Worm (Caenorhabditis elegans): Measurements from ENCODE around the gene arp-11.

The arp-11 gene

ce11 chrIV:7946457-7946856, 44.4 kb upstream of the arp-11 start, which contains the start of gene czw-1:
czw-1 (minus strand) TSS chrIV:7946825.
- no peak for TF ChIP-seq hlh-30 (tag; optimal IDR thresholded peaks at IDR 0.05; ENCODE audit: insufficient read depth)
- TF ChIP-seq ttx-3 (tag; optimal IDR thresholded peaks at IDR 0.05): no peak
- TF ChIP-seq pqm-1 (tag; optimal IDR thresholded peaks at IDR 0.05): no peak
- TF ChIP-seq hlh-8 (tag; optimal IDR thresholded peaks at IDR 0.05): no peak
- no peak for TF ChIP-seq ceh-9 (tag; optimal IDR thresholded peaks at IDR 0.05)
- no peak for TF ChIP-seq K09A11.1 (tag; optimal IDR thresholded peaks at IDR 0.05; ENCODE audit: insufficient read depth)
- no peak for TF ChIP-seq lim-6 (tag; optimal IDR thresholded peaks at IDR 0.05)
- TF ChIP-seq eyg-1 (tag; optimal IDR thresholded peaks at IDR 0.05): no peak
- no peak for TF ChIP-seq fkh-6 (tag; optimal IDR thresholded peaks at IDR 0.05)
- no peak for TF ChIP-seq unc-3 (GFP tag; conservative IDR thresholded peaks at IDR 0.05)
- no peak for TF ChIP-seq unc-3 (tag; optimal IDR thresholded peaks at IDR 0.05)
- TF ChIP-seq unc-55 (GFP tag; optimal IDR thresholded peaks at IDR 0.05): no peak

ce11 chrIV:7943272-7943671, 41.2 kb upstream of the arp-11 start:
- TF ChIP-seq eyg-1 (tag; optimal IDR thresholded peaks at IDR 0.05) (no peak), ceh-34 (tag; optimal IDR thresholded peaks at IDR 0.05) (peak; percentile 27)

- TF ChIP-seq mec-3 (tag; optimal IDR thresholded peaks at IDR 0.05; ENCODE audit: borderline replicate concordance): no peak
- no peak for TF ChIP-seq Y22D7AL.16 (tag; optimal IDR thresholded peaks at IDR 0.05)
- TF ChIP-seq pax-1 (tag; optimal IDR thresholded peaks at IDR 0.05): no peak
- no peak for TF ChIP-seq fkh-10 (GFP tag; optimal IDR thresholded peaks at IDR 0.05)
- no peak for TF ChIP-seq npax-4 (tag; optimal IDR thresholded peaks at IDR 0.05)
- TF ChIP-seq pqm-1 (tag; optimal IDR thresholded peaks at IDR 0.05): no peak
- no peak for TF ChIP-seq che-1 (tag; optimal IDR thresholded peaks at IDR 0.05)
- no peak for TF ChIP-seq ets-4 (tag; optimal IDR thresholded peaks at IDR 0.05)
- TF ChIP-seq gmeb-2 (tag; optimal IDR thresholded peaks at IDR 0.05): no peak
- no peak for TF ChIP-seq dve-1 (tag; optimal IDR thresholded peaks at IDR 0.05)
- TF ChIP-seq unc-86 (tag; optimal IDR thresholded peaks at IDR 0.05): no peak
- TF ChIP-seq ztf-16 (tag; optimal IDR thresholded peaks at IDR 0.05): no peak
- TF ChIP-seq unc-3 (GFP tag; conservative IDR thresholded peaks at IDR 0.05): no peak
- TF ChIP-seq unc-3 (tag; optimal IDR thresholded peaks at IDR 0.05): no peak
- TF ChIP-seq ceh-48 (tag; optimal IDR thresholded peaks at IDR 0.05): no peak
Observed at ce11 chrIV:7940919-7941318, 38.8 kb upstream of the arp-11 start, which contains the start of gene exc-9. exc-9 (minus strand) TSS chrIV:7941019.

- TF ChIP-seq unc-42 (tag; optimal IDR thresholded peaks at IDR 0.05): no peak
- no peak for TF ChIP-seq hlh-15 (tag; optimal IDR thresholded peaks at IDR 0.05)
- TF ChIP-seq ref-2 (tag; optimal IDR thresholded peaks at IDR 0.05): no peak
- no peak for TF ChIP-seq ceh-14 (tag; optimal IDR thresholded peaks at IDR 0.05)
- no peak for TF ChIP-seq ceh-24 (tag; optimal IDR thresholded peaks at IDR 0.05)
- TF ChIP-seq K02D7.2 (tag; optimal IDR thresholded peaks at IDR 0.05): no peak
- no peak for TF ChIP-seq pax-1 (tag; optimal IDR thresholded peaks at IDR 0.05)
- TF ChIP-seq nhr-11 (tag; optimal IDR thresholded peaks at IDR 0.05): no peak
- no peak for TF ChIP-seq elt-4 (tag; optimal IDR thresholded peaks at IDR 0.05)
- no peak for TF ChIP-seq ahr-1 (tag; optimal IDR thresholded peaks at IDR 0.05)
- TF ChIP-seq ets-4 (tag; optimal IDR thresholded peaks at IDR 0.05): no peak
- TF ChIP-seq npax-4 (tag; optimal IDR thresholded peaks at IDR 0.05): no peak
- no peak for TF ChIP-seq nfya-1 (tag; optimal IDR thresholded peaks at IDR 0.05)
- TF ChIP-seq ceh-48 (tag; optimal IDR thresholded peaks at IDR 0.05): no peak
- TF ChIP-seq gmeb-2 (tag; optimal IDR thresholded peaks at IDR 0.05): no peak
- no peak for TF ChIP-seq ceh-18 (tag; optimal IDR thresholded peaks at IDR 0.05)
- TF ChIP-seq sdc-2 (tag; optimal IDR thresholded peaks at IDR 0.05): no peak
- no peak for TF ChIP-seq ceh-34 (tag; optimal IDR thresholded peaks at IDR 0.05)
- TF ChIP-seq ama-1 (optimal IDR thresholded peaks at IDR 0.05): no peak
- TF ChIP-seq pag-3 (tag; optimal IDR thresholded peaks at IDR 0.05; ENCODE audit: borderline replicate concordance): no peak
Observed at ce11 chrIV:7938834-7939233, 36.8 kb upstream of the arp-11 start, which contains the start of gene F20D12.7. F20D12.7 (minus strand) TSS chrIV:7938934.
